Worm (Caenorhabditis elegans) whole organism, L1 larva: ENCODE results near the gene nhr-242.

Experiments used
- fkh-4 ChIP-seq: sonication (generic microtip); optimal IDR thresholded peaks from 2 replicates; lab custom pipeline; 2016; ENCODE audit warnings: missing compliant biosample characterization, missing genetic modification characterization, borderline replicate concordance
- irx-1 ChIP-seq: sonication (generic microtip); optimal IDR thresholded peaks from 2 replicates; lab custom pipeline; 2016; ENCODE audit warnings: missing genetic modification characterization, missing compliant biosample characterization
- nhr-237 ChIP-seq: fragments of 150-350 bp; optimal IDR thresholded peaks from 2 replicates; lab custom pipeline; 2014; ENCODE audit warnings: missing biosample characterization, missing genetic modification characterization

DNA sequence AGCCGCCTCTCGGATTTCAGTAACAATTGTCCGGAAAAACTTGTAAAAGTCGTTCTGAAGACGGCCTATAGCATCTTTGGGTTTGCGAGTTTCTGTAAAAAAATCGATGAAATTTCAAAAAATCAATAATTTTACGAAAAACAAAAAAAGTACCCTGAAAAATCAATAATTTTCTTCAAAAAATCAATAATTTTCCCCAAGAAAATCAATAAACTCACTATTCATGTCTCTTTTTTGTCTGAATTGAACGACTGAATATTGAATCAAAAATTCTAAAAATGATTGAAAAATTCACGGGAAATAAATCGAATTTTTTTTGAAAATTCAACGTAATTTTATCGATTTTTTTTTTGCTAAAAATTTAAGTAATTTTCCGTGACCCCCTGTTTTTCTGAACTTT, 30.0 kb downstream of the nhr-242 start, which contains the start of gene Y69A2AR.23:
- no peak for TF ChIP-seq fkh-4 (tag; lab: Kevin White, UChicago)
- no peak for TF ChIP-seq irx-1 (tag; lab: Kevin White, UChicago)
- no peak for TF ChIP-seq nhr-237 (tag; lab: Kevin White, UChicago)
